Worm (Caenorhabditis elegans): Measurements from ENCODE around the gene alr-1.

alr-1 gene

DNA sequence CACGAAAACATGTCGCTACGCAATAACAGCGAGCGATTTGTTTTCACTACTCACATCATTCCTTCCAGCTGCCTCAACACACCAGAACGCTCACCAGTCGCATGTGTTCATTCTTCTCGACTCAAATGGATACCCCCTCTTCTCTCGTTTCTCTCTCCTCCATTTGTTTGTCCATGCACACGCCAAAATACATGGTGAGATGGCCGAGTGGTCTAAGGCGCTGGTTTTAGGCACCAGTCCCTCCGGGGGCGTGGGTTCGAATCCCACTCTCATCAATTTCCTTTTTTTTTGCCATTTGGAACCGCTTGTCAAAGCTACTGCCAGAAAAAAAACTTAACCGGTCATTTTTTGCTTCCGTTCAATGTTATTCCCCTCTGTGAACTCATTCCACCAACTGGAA, 29.9 kb downstream of the alr-1 start (continued):
- TF ChIP-seq lsy-2 (tag; optimal IDR thresholded peaks at IDR 0.05) (peak in 1 of 2 experiments; percentile 25), ama-1 (optimal IDR thresholded peaks at IDR 0.05) (no peak), pha-4 (GFP tag; IDR thresholded peaks at IDR 0.05) (peak; percentile 90), pha-4 (tag; optimal IDR thresholded peaks at IDR 0.05) (no peak), nhr-6 (tag; optimal IDR thresholded peaks at IDR 0.05) (peak; percentile 41), nhr-10 (tag; optimal IDR thresholded peaks at IDR 0.05) (no peak), zag-1 (tag; optimal IDR thresholded peaks at IDR 0.05) (no peak), D1046.2 (GFP tag; IDR thresholded peaks at IDR 0.05) (peak; percentile 84), nhr-28 (tag; optimal IDR thresholded peaks at IDR 0.05) (peak; percentile 45), unc-130 (GFP tag; optimal IDR thresholded peaks at IDR 0.05) (peak; percentile 29), dmd-6 (GFP tag; IDR thresholded peaks at IDR 0.05) (peak; percentile 88), attf-4 (tag; optimal IDR thresholded peaks at IDR 0.05) (no peak), set-16 (GFP tag; IDR thresholded peaks at IDR 0.05) (no peak), Y5F2A.4 (GFP tag; optimal IDR thresholded peaks at IDR 0.05) (peak; percentile 64), lin-13 (GFP tag; optimal IDR thresholded peaks at IDR 0.05) (peak; percentile 67), lin-1 (GFP tag; IDR thresholded peaks at IDR 0.05) (peak; percentile 87), egl-43 (GFP tag; IDR thresholded peaks at IDR 0.05) (no peak; the same call in none of the 2 replicates), lin-38 (GFP tag; IDR thresholded peaks at IDR 0.05) (peak; percentile 78), F37D6.2 (tag; optimal IDR thresholded peaks at IDR 0.05) (peak; percentile 93), aha-1 (tag) (peak; percentile 99), nhr-48 (tag; optimal IDR thresholded peaks at IDR 0.05) (peak; percentile 80), tag-97 (GFP tag; IDR thresholded peaks at IDR 0.05) (0 out of 2 replicates have a peak, but pooled peaks have one; percentile 80), daf-12 (tag; optimal IDR thresholded peaks at IDR 0.05) (no peak), nhr-25 (tag; optimal IDR thresholded peaks at IDR 0.05; ENCODE audit: borderline replicate concordance, insufficient read depth) (peak; percentile 73), F44E2.7 (GFP tag; IDR thresholded peaks at IDR 0.05) (no peak), unc-62 (GFP tag; optimal IDR thresholded peaks at IDR 0.05 in 1 of 2) (peak in 1 of 2 experiments; percentile 95), unc-62 (tag; optimal IDR thresholded peaks at IDR 0.05) (no peak), duxl-1 (tag; optimal IDR thresholded peaks at IDR 0.05; ENCODE audit: poor library complexity) (peak; percentile 93), lin-29 (GFP tag; IDR thresholded peaks at IDR 0.05) (peak; percentile 78; the same call in 1 of the 2 replicates), zfp-2 (tag; optimal IDR thresholded peaks at IDR 0.05) (peak; percentile 16), daf-8 (GFP tag; IDR thresholded peaks at IDR 0.05) (no peak)

ce11 chrX:11093985-11094593, 31.3 kb downstream of the alr-1 start:
- TF ChIP-seq daf-8 (GFP tag; IDR thresholded peaks at IDR 0.05) (peak; percentile 93; the same call in 1 of the 2 replicates), nhr-10 (tag; optimal IDR thresholded peaks at IDR 0.05) (peak; percentile 100), egl-27 (tag; optimal IDR thresholded peaks at IDR 0.05) (peak; percentile 97), lin-15B (tag; optimal IDR thresholded peaks at IDR 0.05) (peak; percentile 82), sdz-12 (GFP tag; optimal IDR thresholded peaks at IDR 0.05) (peak; percentile 90), T26A8.4 (GFP tag; IDR thresholded peaks at IDR 0.05) (peak; percentile 100), saeg-2 (GFP tag; IDR thresholded peaks at IDR 0.05) (peak; percentile 99), ztf-11 (tag; optimal IDR thresholded peaks at IDR 0.05) (peak; percentile 100), lir-3 (tag; optimal IDR thresholded peaks at IDR 0.05) (peak; percentile 94), php-3 (GFP tag; IDR thresholded peaks at IDR 0.05) (peak; percentile 99), hlh-30 (tag; optimal IDR thresholded peaks at IDR 0.05; ENCODE audit: insufficient read depth) (peak; percentile 96), R02D3.7 (tag; optimal IDR thresholded peaks at IDR 0.05) (peak; percentile 36), T20F7.1 (GFP tag; optimal IDR thresholded peaks at IDR 0.05) (peak; percentile 94), nhr-42 (GFP tag; IDR thresholded peaks at IDR 0.05) (peak; percentile 100), mdl-1 (tag; optimal IDR thresholded peaks at IDR 0.05) (peak; percentile 94 to 97), Y5F2A.4 (GFP tag; optimal IDR thresholded peaks at IDR 0.05) (peak; percentile 98), nhr-77 (tag; optimal IDR thresholded peaks at IDR 0.05) (peak; percentile 100), vab-7 (GFP tag; IDR thresholded peaks at IDR 0.05) (peak; percentile 99), mdt-29 (GFP tag; IDR thresholded peaks at IDR 0.05) (peak; percentile 97), zip-11 (GFP tag; IDR thresholded peaks at IDR 0.05) (peak; percentile 48; the same call in 1 of the 2 replicates), lin-38 (GFP tag; IDR thresholded peaks at IDR 0.05) (peak; percentile 91), fkh-10 (GFP tag; optimal IDR thresholded peaks at IDR 0.05) (peak; percentile 100), rbr-2 (tag; optimal IDR thresholded peaks at IDR 0.05) (peak; percentile 100), nhr-11 (tag; optimal IDR thresholded peaks at IDR 0.05) (peak; percentile 97), Y75B8A.6 (GFP tag; IDR thresholded peaks at IDR 0.05) (peak; percentile 94)
